Fruit fly (Drosophila melanogaster) ovary, adult (tissue): ENCODE results near the gene GluRIID.

Experiments used
- CG17801 ChIP-seq: fragments of 200-800 bp; optimal IDR thresholded peaks from 2 replicates; lab custom pipeline; 2019; ENCODE audit warnings: missing biosample characterization, mild to moderate bottlenecking, missing genetic modification characterization, moderate library complexity; ENCODE audit not compliant: partially characterized antibody

GluRIID gene

DNA sequence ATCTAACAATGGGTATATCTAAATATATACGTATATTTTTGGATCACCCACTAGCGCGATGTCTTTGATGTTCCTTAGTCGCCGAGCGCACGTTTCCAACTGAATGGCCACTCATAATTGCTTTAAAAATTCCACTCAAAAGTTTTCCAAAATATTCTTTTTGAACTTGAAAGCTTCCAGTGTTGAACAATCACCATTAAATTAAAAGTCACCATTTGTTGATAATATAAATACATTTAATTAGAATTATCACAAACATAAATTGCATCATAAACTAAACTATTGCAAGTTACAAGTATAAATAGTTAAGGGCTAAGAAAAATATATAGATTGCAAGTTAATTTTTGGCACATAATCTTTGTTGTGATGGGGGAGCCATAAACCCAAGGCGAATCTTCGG lies at the start of gene GluRIID:
GluRIID (minus strand) TSS at position 101 of the 400 bp plus-strand sequence.
- no peak for TF ChIP-seq CG17801 (GFP tag; lab: Kevin White, UChicago)

dm6 chr3R:20677251-20677650 lies 25.0 kb upstream of the GluRIID start, which contains the start of gene CG4000:
CG4000 (minus strand) TSS chr3R:20677351.
- TF ChIP-seq CG17801 (GFP tag; lab: Kevin White, UChicago), result no peak

DNA sequence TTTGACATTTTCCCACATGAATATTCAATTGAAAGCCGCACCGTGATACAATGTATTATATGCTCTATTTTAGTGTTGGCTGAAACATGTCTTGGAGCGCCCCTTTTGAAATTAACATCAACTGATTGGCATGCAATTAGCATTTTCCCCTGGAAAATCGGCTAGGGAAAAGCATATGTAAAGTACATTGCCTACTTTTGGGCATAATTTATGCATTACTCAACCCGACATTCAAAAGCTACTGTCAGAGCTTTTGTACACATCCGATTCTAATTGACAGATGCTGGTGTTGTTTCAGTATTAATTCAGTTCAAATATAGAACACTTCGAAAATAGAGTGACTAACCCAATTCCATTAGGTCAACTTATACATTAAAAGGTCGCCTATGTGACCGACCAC lies 23.5 kb upstream of the GluRIID start:
- no peak for TF ChIP-seq CG17801 (GFP tag; lab: Kevin White, UChicago)

- TF ChIP-seq CG17801 (GFP tag; lab: Kevin White, UChicago), result no peak
These were observed 16.9 kb upstream of the GluRIID start, which contains the start of gene Cpr92F for dm6 chr3R:20669040-20669621. Cpr92F (plus strand) TSS chr3R:20669571.

DNA sequence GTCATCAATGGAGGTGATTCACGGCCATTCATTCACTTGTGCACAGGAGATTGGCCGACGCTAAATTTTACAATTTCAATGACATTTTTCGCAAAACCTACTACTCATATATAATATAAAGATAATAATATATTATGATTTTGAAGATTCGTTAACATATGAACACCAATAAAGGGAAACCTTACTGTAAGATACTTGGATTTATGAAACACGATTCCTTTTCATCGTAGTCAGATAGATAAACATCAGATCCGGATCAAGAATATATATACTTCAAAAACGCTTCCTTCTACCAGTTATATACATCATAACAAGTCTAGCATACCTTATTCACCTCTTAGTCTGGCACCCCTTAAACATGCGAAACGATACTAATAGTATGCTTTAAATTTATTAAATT lies 7.6 kb upstream of the GluRIID start, which contains the start of gene Nep4:
Nep4 (minus strand) TSS at position 101 of the 400 bp plus-strand sequence.
- no peak for TF ChIP-seq CG17801 (GFP tag; lab: Kevin White, UChicago)

- no peak for TF ChIP-seq CG17801 (GFP tag; lab: Kevin White, UChicago)
These were observed 4.4 kb upstream of the GluRIID start for dm6 chr3R:20656649-20657048.

dm6 chr3R:20648616-20649015 lies 3.6 kb downstream of the GluRIID start, which contains the start of gene GluRIIE:
GluRIIE (minus strand) TSS chr3R:20648716.
- no peak for TF ChIP-seq CG17801 (GFP tag; lab: Kevin White, UChicago)

DNA sequence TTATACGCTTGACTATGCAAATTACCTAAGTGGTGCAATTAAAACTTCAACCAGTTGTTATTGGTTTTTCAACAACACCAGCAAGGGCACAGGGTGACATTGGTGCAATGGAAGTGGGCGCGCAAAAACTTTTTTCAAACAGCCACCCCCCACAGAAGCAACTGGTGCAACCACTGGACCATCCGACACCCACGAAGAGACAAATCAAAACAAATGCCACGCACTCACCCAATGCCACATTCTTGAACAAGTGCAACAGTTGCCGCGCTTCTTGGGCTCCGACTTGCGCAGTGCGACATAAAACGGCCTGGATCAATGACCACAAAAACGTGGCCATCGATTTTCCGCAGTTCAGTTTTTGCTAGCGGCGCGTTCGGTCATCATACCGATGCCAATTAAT lies 16.5 kb downstream of the GluRIID start:
- no peak for TF ChIP-seq CG17801 (GFP tag; lab: Kevin White, UChicago)

DNA sequence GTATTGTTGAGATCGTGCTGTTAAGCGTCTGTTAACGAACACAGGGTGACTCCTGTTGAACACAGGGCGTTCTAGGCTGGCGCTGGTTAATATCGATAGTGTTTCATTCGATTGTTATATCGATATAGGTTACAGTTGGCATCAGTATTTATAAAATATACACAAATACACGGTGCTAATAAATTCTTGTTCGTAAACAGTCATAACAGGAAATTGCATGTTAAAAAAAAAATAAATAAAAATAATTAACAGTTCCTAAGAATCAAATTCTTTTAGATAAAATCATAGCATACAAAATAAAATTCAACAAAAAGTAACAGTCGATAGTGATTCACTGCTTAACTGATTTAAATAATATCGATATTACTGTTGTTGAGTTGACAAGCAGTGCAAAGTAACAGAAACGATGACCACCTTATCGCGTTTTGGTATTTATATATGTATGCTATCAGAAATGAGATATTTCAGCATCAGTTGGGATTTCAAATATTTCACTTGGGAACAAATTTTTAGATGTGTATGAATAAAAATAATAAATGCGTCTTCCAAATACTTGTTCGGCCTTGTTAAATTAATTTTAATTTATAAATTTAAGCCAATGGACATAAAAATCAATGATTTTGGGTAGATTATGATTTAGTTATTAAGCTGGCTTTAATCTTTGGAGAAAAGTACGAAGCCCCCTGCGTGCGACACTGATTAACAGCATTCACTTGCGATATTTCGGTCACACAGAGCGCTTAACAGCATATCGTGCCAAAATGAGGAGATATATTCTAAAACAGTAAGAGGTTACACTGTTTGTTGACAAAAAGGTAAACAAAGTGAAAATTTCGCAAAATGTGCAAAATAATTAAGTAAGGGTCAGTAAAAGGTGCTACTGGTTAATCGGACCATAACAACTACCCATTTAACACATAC lies 17.3 kb downstream of the GluRIID start, which contains the start of the genes Pi3K92E and Lrrk:
Pi3K92E (minus strand) TSS at position 59 of the 921 bp plus-strand sequence.
Lrrk (plus strand) TSS at position 807 of the 921 bp plus-strand sequence.
- peak; percentile 26 for TF ChIP-seq CG17801 (GFP tag; lab: Kevin White, UChicago)

dm6 chr3R:20633984-20634446 lies 18.2 kb downstream of the GluRIID start:
- TF ChIP-seq CG17801 (GFP tag; lab: Kevin White, UChicago), result peak; percentile 46

dm6 chr3R:20626123-20626522 lies 26.1 kb downstream of the GluRIID start:
- TF ChIP-seq CG17801 (GFP tag; lab: Kevin White, UChicago), result no peak

DNA sequence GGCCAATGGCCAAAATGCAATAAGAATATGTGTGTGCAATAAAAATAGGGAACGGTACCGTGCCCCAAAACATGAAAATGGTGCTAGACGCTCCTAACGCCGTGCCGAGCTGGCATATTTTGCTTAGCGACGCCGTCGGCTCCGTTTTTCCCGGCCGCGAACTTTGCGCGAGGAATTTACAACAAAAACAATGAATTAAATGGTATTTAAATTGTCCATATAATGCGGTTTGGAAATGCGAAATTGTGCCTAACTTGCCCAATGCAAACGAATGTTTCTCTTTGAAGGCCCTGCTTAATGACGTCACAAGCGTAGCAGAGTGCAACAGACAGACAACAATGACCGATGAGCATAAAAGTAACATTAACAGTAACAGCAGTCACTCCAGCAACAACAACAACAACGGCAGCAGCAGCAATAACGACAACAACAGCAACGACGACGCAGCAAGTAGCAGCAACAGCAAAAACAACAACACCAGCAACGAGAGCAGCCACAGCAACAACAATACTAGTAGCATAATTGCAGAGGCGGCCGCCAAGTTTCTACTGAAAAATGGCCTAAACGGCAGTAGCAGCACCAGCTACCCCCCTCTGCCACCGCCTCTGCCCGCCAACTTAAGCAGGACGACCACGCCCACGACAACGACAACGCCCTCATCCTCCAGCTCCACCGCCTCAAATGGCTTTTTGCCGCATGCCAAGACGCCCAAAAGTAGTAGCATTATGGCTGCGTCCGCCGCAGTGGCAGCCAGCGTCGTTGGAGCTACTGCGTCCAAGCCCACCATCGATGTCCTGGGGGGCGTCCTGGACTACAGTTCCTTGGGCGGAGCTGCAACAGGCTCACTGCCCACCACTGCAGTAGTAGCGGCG lies 29.7 kb downstream of the GluRIID start:
- no peak for TF ChIP-seq CG17801 (GFP tag; lab: Kevin White, UChicago)

dm6 chr3R:20621805-20622286 lies 30.4 kb downstream of the GluRIID start, which contains the start of gene H:
H (plus strand) TSS chr3R:20621938.
- no peak for TF ChIP-seq CG17801 (GFP tag; lab: Kevin White, UChicago)

- TF ChIP-seq CG17801 (GFP tag; lab: Kevin White, UChicago), result no peak
These were observed 33.3 kb downstream of the GluRIID start for dm6 chr3R:20618947-20619346.
